Worm (Caenorhabditis elegans) whole organism, young adult: Measurements from ENCODE around the gene oac-31.

Experiments
- C06A6.2 ChIP-seq: fragments of 200-800 bp; sonication (Bioruptor generic); conservative IDR thresholded peaks from 2 replicates; pipeline ENCODE4 v1.3.6; 2022; ENCODE audit warnings: missing genetic modification characterization, missing compliant biosample characterization
- C17E4.6 ChIP-seq: fragments of 200-800 bp; sonication (Bioruptor generic); IDR thresholded peaks from 2 replicates; pipeline ENCODE4 v1.3.6; 2022; ENCODE audit warnings: missing genetic modification reagents, missing genetic modification characterization, missing compliant biosample characterization
- D2030.7 ChIP-seq: fragments of 200-800 bp; sonication (Bioruptor generic); IDR thresholded peaks from 2 replicates; pipeline ENCODE4 v1.3.6; 2022; ENCODE audit warnings: missing genetic modification reagents, missing genetic modification characterization, missing compliant biosample characterization
- F22D6.2 ChIP-seq: sonication (generic microtip); optimal IDR thresholded peaks from 2 replicates; lab custom pipeline; 2016; ENCODE audit warnings: mild to moderate bottlenecking, missing genetic modification characterization, missing compliant biosample characterization
- F37B4.10 ChIP-seq: fragments of 200-800 bp; sonication (Bioruptor generic); IDR thresholded peaks from 2 replicates; pipeline ENCODE4 v1.3.6; 2022; ENCODE audit warnings: missing genetic modification characterization, missing compliant biosample characterization
- F52B5.7 ChIP-seq: sonication (generic microtip); optimal IDR thresholded peaks from 2 replicates; lab custom pipeline; 2016; ENCODE audit warnings: mild to moderate bottlenecking, missing genetic modification characterization, missing compliant biosample characterization
- F55B11.4 ChIP-seq: sonication (generic microtip); optimal IDR thresholded peaks from 2 replicates; lab custom pipeline; 2016; ENCODE audit warnings: missing compliant biosample characterization, missing genetic modification characterization, borderline replicate concordance; ENCODE audit not compliant: insufficient read depth
- K11D2.4 ChIP-seq: fragments of 200-800 bp; sonication (Bioruptor generic); IDR thresholded peaks from 2 replicates; pipeline ENCODE4 v1.3.6; 2022; ENCODE audit warnings: missing genetic modification reagents, missing genetic modification characterization, missing compliant biosample characterization
- T07F8.4 ChIP-seq: sonication (generic microtip); optimal IDR thresholded peaks from 2 replicates; lab custom pipeline; 2016; ENCODE audit warnings: mild to moderate bottlenecking, missing genetic modification characterization, moderate library complexity, missing compliant biosample characterization
- Y53F4B.3 ChIP-seq: fragments of 200-800 bp; sonication (Bioruptor generic); IDR thresholded peaks from 2 replicates; pipeline ENCODE4 v1.3.6; 2022; ENCODE audit warnings: missing genetic modification reagents, missing genetic modification characterization, missing compliant biosample characterization
- Y95B8A.8 ChIP-seq: fragments of 200-800 bp; sonication (Bioruptor generic); IDR thresholded peaks from 2 replicates; pipeline ENCODE4 v1.3.6; 2022; ENCODE audit warnings: missing genetic modification reagents, missing genetic modification characterization, missing compliant biosample characterization
- atf-7 ChIP-seq: sonication (generic microtip); optimal IDR thresholded peaks from 2 replicates; lab custom pipeline; 2017; ENCODE audit warnings: mild to moderate bottlenecking, missing genetic modification characterization, missing compliant biosample characterization
- attf-5 ChIP-seq: fragments of 200-800 bp; sonication (Bioruptor generic); optimal IDR thresholded peaks from 2 replicates; lab custom pipeline; 2018; ENCODE audit warnings: mild to moderate bottlenecking, missing genetic modification characterization, missing compliant biosample characterization
- bed-2 ChIP-seq: fragments of 200-800 bp; sonication (Bioruptor generic); IDR thresholded peaks from 2 replicates; pipeline ENCODE4 v1.3.6; 2022; ENCODE audit warnings: missing genetic modification reagents, missing genetic modification characterization, missing compliant biosample characterization
- ccch-3 ChIP-seq: fragments of 200-800 bp; sonication (Bioruptor generic); optimal IDR thresholded peaks from 2 replicates; lab custom pipeline; 2018; ENCODE audit warnings: mild to moderate bottlenecking, missing genetic modification characterization, missing compliant biosample characterization
- ceh-100 ChIP-seq: fragments of 200-800 bp; sonication (Bioruptor generic); IDR thresholded peaks from 2 replicates; pipeline ENCODE4 v1.3.6; 2022; ENCODE audit warnings: missing genetic modification reagents, missing genetic modification characterization, missing compliant biosample characterization
- ceh-40 ChIP-seq: fragments of 200-800 bp; sonication (Bioruptor generic); IDR thresholded peaks from 2 replicates; pipeline ENCODE4 v1.3.6; 2022; ENCODE audit warnings: missing genetic modification characterization, missing compliant biosample characterization
- ceh-91 ChIP-seq: fragments of 200-800 bp; sonication (Bioruptor generic); IDR thresholded peaks from 2 replicates; pipeline ENCODE4 v1.3.6; 2022; ENCODE audit warnings: missing genetic modification reagents, missing genetic modification characterization, missing compliant biosample characterization
- chd-7 ChIP-seq: sonication (generic microtip); optimal IDR thresholded peaks from 2 replicates; lab custom pipeline; 2016; ENCODE audit warnings: mild to moderate bottlenecking, missing genetic modification characterization, moderate library complexity, missing compliant biosample characterization
- egl-44 ChIP-seq: fragments of 200-800 bp; sonication (Bioruptor generic); IDR thresholded peaks from 2 replicates; pipeline ENCODE4 v1.3.6; 2022; ENCODE audit warnings: missing genetic modification reagents, missing genetic modification characterization, missing compliant biosample characterization
- him-1 ChIP-seq: sonication (generic microtip); optimal IDR thresholded peaks from 2 replicates; lab custom pipeline; 2016; ENCODE audit warnings: missing genotype, missing genetic modification reagents, missing genetic modification characterization, missing compliant biosample characterization
- let-526 ChIP-seq: fragments of 200-800 bp; sonication (Bioruptor generic); IDR thresholded peaks from 2 replicates; pipeline ENCODE4 v1.3.6; 2022; ENCODE audit warnings: missing genetic modification reagents, missing genetic modification characterization, missing compliant biosample characterization
- lin-35 ChIP-seq, 3 experiments: fragments of 150-350 bp in 2 of 3; sonication (generic microtip) in 1 of 3; optimal IDR thresholded peaks; 2 replicates each; lab custom pipeline; 2014 to 2018; ENCODE audit warnings: missing biosample characterization in 3 of 3, missing genetic modification characterization in 3 of 3, missing genetic modification reagents in 3 of 3
- lin-40 ChIP-seq: sonication (generic microtip); optimal IDR thresholded peaks from 2 replicates; lab custom pipeline; 2016; ENCODE audit warnings: missing genetic modification characterization, mild to moderate bottlenecking, missing compliant biosample characterization, missing genotype, missing genetic modification reagents
- madf-3 ChIP-seq: fragments of 200-800 bp; sonication (Bioruptor generic); IDR thresholded peaks from 2 replicates; pipeline ENCODE4 v1.3.6; 2022; ENCODE audit warnings: missing genetic modification reagents, missing genetic modification characterization, missing compliant biosample characterization
- madf-6 ChIP-seq: fragments of 200-800 bp; sonication (Bioruptor generic); IDR thresholded peaks from 2 replicates; pipeline ENCODE4 v1.3.6; 2022; ENCODE audit warnings: missing genetic modification reagents, missing genetic modification characterization, missing compliant biosample characterization
- mes-4 ChIP-seq: sonication (generic microtip); optimal IDR thresholded peaks from 2 replicates; lab custom pipeline; 2016; ENCODE audit warnings: missing genotype, missing genetic modification characterization, missing compliant biosample characterization
- nfya-1 ChIP-seq: sonication (generic microtip); optimal IDR thresholded peaks from 2 replicates; lab custom pipeline; 2017; ENCODE audit warnings: antibody characterized with exemption, missing compliant biosample characterization, missing genetic modification characterization, borderline replicate concordance; ENCODE audit not compliant: insufficient read depth
- nfya-2 ChIP-seq: fragments of 200-800 bp; sonication (Bioruptor generic); IDR thresholded peaks from 2 replicates; pipeline ENCODE4 v1.3.6; 2022; ENCODE audit warnings: missing genetic modification reagents, missing genetic modification characterization, missing compliant biosample characterization
- pbrm-1 ChIP-seq: fragments of 200-800 bp; sonication (Bioruptor generic); IDR thresholded peaks from 2 replicates; pipeline ENCODE4 v1.3.6; 2022; ENCODE audit warnings: missing genetic modification reagents, missing genetic modification characterization, missing compliant biosample characterization
- snpc-3.4 ChIP-seq: sonication (generic microtip); optimal IDR thresholded peaks from 2 replicates; lab custom pipeline; 2017; ENCODE audit warnings: missing genetic modification characterization, mild to moderate bottlenecking, missing compliant biosample characterization, antibody characterized with exemption, moderate library complexity, missing genotype, missing genetic modification reagents
- somi-1 ChIP-seq: fragments of 200-800 bp; sonication (Bioruptor generic); optimal IDR thresholded peaks from 2 replicates; lab custom pipeline; 2018; ENCODE audit warnings: mild to moderate bottlenecking, missing genetic modification characterization, missing compliant biosample characterization
- unc-130 ChIP-seq: sonication (generic microtip); optimal IDR thresholded peaks from 2 replicates; lab custom pipeline; 2016; ENCODE audit warnings: missing genetic modification reagents, missing genetic modification characterization, missing compliant biosample characterization
- zim-3 ChIP-seq: sonication (generic microtip); optimal IDR thresholded peaks from 2 replicates; lab custom pipeline; 2017; ENCODE audit warnings: mild to moderate bottlenecking, missing genetic modification characterization, moderate library complexity, missing compliant biosample characterization

oac-31 gene

ce11 chrV:1505995-1506394 is 35.7 kb downstream of the oac-31 start, which contains the start of gene sru-28:
Gene sru-28, plus strand, starts transcription at chrV:1506295.
- TF ChIP-seq madf-6 (GFP tag; lab: Robert Waterston, UW) (no peak), egl-44 (GFP tag; lab: Robert Waterston, UW) (no peak), F37B4.10 (GFP tag; lab: Robert Waterston, UW) (no peak), unc-130 (GFP tag; lab: Kevin White, UChicago) (no peak), let-526 (GFP tag; lab: Robert Waterston, UW) (no peak), K11D2.4 (GFP tag; lab: Robert Waterston, UW) (no peak), bed-2 (no peak), F52B5.7 (tag; lab: Kevin White, UChicago) (no peak), C06A6.2 (GFP tag; lab: Robert Waterston, UW) (no peak), atf-7 (tag; lab: Kevin White, UChicago) (no peak), T07F8.4 (tag; lab: Kevin White, UChicago) (no peak)

ce11 chrV:1499140-1499539 is 42.5 kb downstream of the oac-31 start, which contains the start of gene sru-27:
Gene sru-27, plus strand, starts transcription at chrV:1499440.
- no peak for TF ChIP-seq ceh-40
- no peak for TF ChIP-seq somi-1
- TF ChIP-seq chd-7 = no peak
- no peak for TF ChIP-seq nfya-1 (tag; lab: Kevin White, UChicago)
- no peak for TF ChIP-seq lin-40
- no peak for TF ChIP-seq lin-35 (GFP tag; optimal IDR thresholded peaks at IDR 0.05; lab: Kevin White, UChicago)
- TF ChIP-seq ceh-100 (GFP tag; lab: Robert Waterston, UW) = no peak
- no peak for TF ChIP-seq F22D6.2 (tag; lab: Kevin White, UChicago)
- no peak for TF ChIP-seq pbrm-1 (GFP tag; lab: Robert Waterston, UW)
- no peak for TF ChIP-seq zim-3 (tag; lab: Kevin White, UChicago)
- no peak for TF ChIP-seq mes-4
- no peak for TF ChIP-seq C17E4.6 (GFP tag; lab: Robert Waterston, UW)
- TF ChIP-seq, all 124 proteins: peak for 0

- TF ChIP-seq F55B11.4 (tag; lab: Kevin White, UChicago) = no peak
- TF ChIP-seq bed-2 = no peak
- no peak for TF ChIP-seq him-1 (tag; lab: Kevin White, UChicago)
- TF ChIP-seq D2030.7 = no peak
These were observed 45.9 kb downstream of the oac-31 start for ce11 chrV:1495752-1496151.

- TF ChIP-seq nfya-2 (GFP tag; lab: Robert Waterston, UW) (no peak), snpc-3.4 (tag; lab: Kevin White, UChicago) (no peak), madf-3 (GFP tag; lab: Robert Waterston, UW) (no peak), ceh-91 (GFP tag; lab: Robert Waterston, UW) (no peak)
These were observed 46.4 kb downstream of the oac-31 start, which contains the start of gene C38C3.3 for ce11 chrV:1495334-1495733. Gene C38C3.3, plus strand, starts transcription at chrV:1495634.

ce11 chrV:1494469-1494868 is 47.2 kb downstream of the oac-31 start, which contains the start of gene spig-7:
Gene spig-7, plus strand, starts transcription at chrV:1494769.
- no peak for TF ChIP-seq nfya-2 (GFP tag; lab: Robert Waterston, UW)
- TF ChIP-seq C17E4.6 (GFP tag; lab: Robert Waterston, UW) = no peak
- TF ChIP-seq pbrm-1 (GFP tag; lab: Robert Waterston, UW) = no peak
- TF ChIP-seq D2030.7 = no peak
- TF ChIP-seq ccch-3 (GFP tag; lab: Kevin White, UChicago) = no peak
- no peak for TF ChIP-seq zim-3 (tag; lab: Kevin White, UChicago)
- no peak for TF ChIP-seq Y95B8A.8
- TF ChIP-seq attf-5 = no peak
- no peak for TF ChIP-seq Y53F4B.3 (GFP tag; lab: Robert Waterston, UW)
